Worm (Caenorhabditis elegans) whole organism, early embryonic: Measurements from ENCODE around the gene oac-12.

Experiments
- B0310.2 ChIP-seq: sonication (generic microtip); optimal IDR thresholded peaks from 2 replicates; lab custom pipeline; 2016; ENCODE audit warnings: mild to moderate bottlenecking, missing genetic modification characterization, missing compliant biosample characterization
- aly-1 ChIP-seq: sonication (generic microtip); optimal IDR thresholded peaks from 2 replicates; lab custom pipeline; 2016; ENCODE audit warnings: missing genetic modification characterization, missing compliant biosample characterization
- ama-1 ChIP-seq: fragments of 150-350 bp; optimal IDR thresholded peaks from 2 replicates; lab custom pipeline; 2014
- ceh-36 ChIP-seq: sonication (generic microtip); optimal IDR thresholded peaks from 2 replicates; lab custom pipeline; 2016; ENCODE audit warnings: missing genetic modification characterization, inconsistent platforms, missing compliant biosample characterization
- ets-7 ChIP-seq: sonication (generic microtip); optimal IDR thresholded peaks from 2 replicates; lab custom pipeline; 2016; ENCODE audit warnings: missing genotype, missing genetic modification characterization, missing compliant biosample characterization
- flt-1 ChIP-seq: fragments of 200-800 bp; sonication (Bioruptor generic); IDR thresholded peaks from 2 replicates; pipeline ENCODE4 v1.3.6; 2022; ENCODE audit warnings: missing genetic modification characterization, missing compliant biosample characterization
- hmbx-1 ChIP-seq: sonication (generic microtip); optimal IDR thresholded peaks from 2 replicates; lab custom pipeline; 2016; ENCODE audit warnings: mild to moderate bottlenecking, missing genetic modification characterization, missing compliant biosample characterization
- hmg-4 ChIP-seq: fragments of 200-800 bp; sonication (Bioruptor generic); optimal IDR thresholded peaks from 2 replicates; lab custom pipeline; 2018; ENCODE audit warnings: mild to moderate bottlenecking, missing genetic modification characterization, missing compliant biosample characterization
- hnd-1 ChIP-seq: sonication (generic microtip); optimal IDR thresholded peaks from 2 replicates; lab custom pipeline; 2016; ENCODE audit warnings: missing genetic modification characterization, missing compliant biosample characterization
- pes-1 ChIP-seq: fragments of 200-800 bp; sonication (Bioruptor generic); IDR thresholded peaks from 2 replicates; pipeline ENCODE4 v1.3.6; 2022; ENCODE audit warnings: missing genetic modification reagents, missing genetic modification characterization, missing compliant biosample characterization
- tbx-37 ChIP-seq: fragments of 200-800 bp; sonication (Bioruptor generic); conservative IDR thresholded peaks from 2 replicates; pipeline ENCODE4 v1.3.6; 2022; ENCODE audit warnings: missing genetic modification reagents, missing genetic modification characterization, missing compliant biosample characterization
- tra-4 ChIP-seq: sonication (generic microtip); optimal IDR thresholded peaks from 2 replicates; lab custom pipeline; 2017; ENCODE audit warnings: missing genetic modification characterization, missing compliant biosample characterization

- TF ChIP-seq ama-1 (lab: Kevin White, UChicago): no peak
- no peak for TF ChIP-seq ceh-36 (tag; lab: Kevin White, UChicago)
- TF ChIP-seq pes-1 (GFP tag; lab: Robert Waterston, UW): no peak
- no peak for TF ChIP-seq tra-4 (tag; lab: Kevin White, UChicago)
- no peak for TF ChIP-seq flt-1 (GFP tag; lab: Robert Waterston, UW)
- TF ChIP-seq aly-1: no peak
- no peak for TF ChIP-seq hmg-4
- no peak for TF ChIP-seq ets-7
- TF ChIP-seq B0310.2 (tag; lab: Kevin White, UChicago): no peak
- TF ChIP-seq hmbx-1: no peak
- TF ChIP-seq hnd-1 (tag; lab: Kevin White, UChicago): no peak
- TF ChIP-seq tbx-37 (GFP tag; lab: Robert Waterston, UW): no peak
Measured at ce11 chrV:4332450-4332849, at the start of gene oac-12.
